Worm (Caenorhabditis elegans) whole organism, mixed stage, embryonic: Measurements from ENCODE around the gene clec-85.
"Not testable (repeated sequence)": the region's sequence is repeated elsewhere in the genome, so short reads cannot be mapped to it uniquely, and the experiment has no call there.

ENCODE experiments used
- bed-3 ChIP-seq: fragments of 200-800 bp; sonication (Bioruptor generic); optimal IDR thresholded peaks from 3 replicates; lab custom pipeline; 2018; ENCODE audit warnings: mild to moderate bottlenecking, missing genetic modification characterization, moderate library complexity, missing compliant biosample characterization
- drap-1 ChIP-seq: fragments of 200-800 bp; sonication (Bioruptor generic); optimal IDR thresholded peaks from 3 replicates; lab custom pipeline; 2018; ENCODE audit warnings: mild to moderate bottlenecking, missing genetic modification characterization, missing compliant biosample characterization
- elt-1 ChIP-seq: sonication (generic microtip); optimal IDR thresholded peaks from 2 replicates; lab custom pipeline; 2017; ENCODE audit warnings: missing genetic modification characterization, mild to moderate bottlenecking, missing compliant biosample characterization, antibody characterized with exemption, moderate library complexity, borderline replicate concordance; ENCODE audit not compliant: insufficient read depth
- elt-3 ChIP-seq: fragments of 150-350 bp; optimal IDR thresholded peaks from 2 replicates; lab custom pipeline; 2014; ENCODE audit warnings: missing biosample characterization, missing genetic modification characterization
- mep-1 ChIP-seq: fragments of 150-350 bp; optimal IDR thresholded peaks from 2 replicates; lab custom pipeline; 2017; ENCODE audit warnings: missing biosample characterization, missing genetic modification reagents, missing genetic modification characterization, inconsistent platforms
- mls-2 ChIP-seq: sonication (generic microtip); optimal IDR thresholded peaks from 2 replicates; lab custom pipeline; 2016; ENCODE audit warnings: mild to moderate bottlenecking, missing genetic modification characterization, moderate library complexity, missing compliant biosample characterization
- nhr-237 ChIP-seq: fragments of 150-350 bp; optimal IDR thresholded peaks from 2 replicates; lab custom pipeline; 2014; ENCODE audit warnings: missing biosample characterization, missing genetic modification characterization
- nhr-28 ChIP-seq: fragments of 150-350 bp; optimal IDR thresholded peaks from 2 replicates; lab custom pipeline; 2014; ENCODE audit warnings: missing biosample characterization, missing genetic modification characterization
- nhr-76 ChIP-seq: sonication (generic microtip); optimal IDR thresholded peaks from 2 replicates; lab custom pipeline; 2017; ENCODE audit warnings: missing biosample characterization, missing genetic modification characterization
- unc-62 ChIP-seq: fragments of 150-350 bp; optimal IDR thresholded peaks from 2 replicates; lab custom pipeline; 2014; ENCODE audit warnings: missing biosample characterization, missing genetic modification reagents, missing genetic modification characterization

DNA sequence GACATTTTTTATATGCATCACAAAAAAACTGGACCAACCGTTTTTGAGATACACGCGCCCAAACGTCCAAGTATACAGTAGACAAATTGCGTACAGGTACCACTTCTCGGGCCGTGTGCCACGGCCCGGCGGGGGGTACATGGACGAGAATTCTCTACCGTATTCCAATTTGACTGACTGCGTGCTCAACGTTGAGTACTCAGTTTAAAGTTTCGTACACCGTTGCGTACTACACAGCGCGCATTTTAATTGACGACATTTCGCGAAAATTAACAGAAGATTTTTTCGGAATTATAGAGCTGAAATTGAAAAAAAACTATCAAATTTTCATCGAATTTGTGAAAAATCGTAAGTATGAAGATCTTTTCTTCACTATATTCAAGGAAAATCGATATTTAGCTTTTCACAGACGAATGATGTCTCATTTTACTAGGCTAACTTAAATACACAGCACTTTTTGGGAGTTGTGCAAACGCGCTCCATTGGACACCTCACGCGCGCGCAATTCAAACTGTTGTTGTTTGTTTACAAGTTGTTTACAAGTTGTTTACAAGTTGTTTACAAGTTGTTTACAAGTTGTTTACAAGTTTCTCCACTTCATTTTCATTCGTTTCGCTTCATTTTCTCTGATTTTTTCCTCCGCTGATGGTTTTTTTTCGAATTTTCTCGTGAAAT lies 45.4 kb downstream of the clec-85 start:
- TF ChIP-seq bed-3; mls-2 (tag; lab: Kevin White, UChicago); elt-3; nhr-237 (tag; lab: Kevin White, UChicago); elt-1 (tag; lab: Kevin White, UChicago); drap-1 (GFP tag; lab: Kevin White, UChicago); mep-1 (tag; lab: Kevin White, UChicago); unc-62; nhr-28; nhr-76: not testable (repeated sequence)
